Fruit fly (Drosophila melanogaster) whole organism, wandering third instar larva: ENCODE measurements around the gene CSN3.

Source experiments
- Abd-B ChIP-seq: fragments of >200 bp; optimal IDR thresholded peaks from 2 replicates; lab custom pipeline; 2017; ENCODE audit warnings: missing biosample characterization, missing genetic modification characterization
- CG32264 ChIP-seq: fragments of 200-800 bp; sonication (Bioruptor generic); optimal IDR thresholded peaks from 2 replicates; lab custom pipeline; 2016; ENCODE audit warnings: missing biosample characterization, missing genetic modification characterization
- CG9705 ChIP-seq: fragments of 200-800 bp; sonication (Bioruptor generic); optimal IDR thresholded peaks from 2 replicates; lab custom pipeline; 2018; ENCODE audit warnings: missing biosample characterization, mild to moderate bottlenecking, missing genetic modification characterization
- CrebA ChIP-seq: fragments of 200-800 bp; sonication (Bioruptor generic); optimal IDR thresholded peaks from 2 replicates; lab custom pipeline; 2016; ENCODE audit warnings: missing biosample characterization, mild to moderate bottlenecking, missing genetic modification characterization, borderline replicate concordance
- Dfd ChIP-seq: fragments of >200 bp; optimal IDR thresholded peaks from 2 replicates; lab custom pipeline; 2017; ENCODE audit warnings: missing biosample characterization, missing genetic modification characterization
- Dif ChIP-seq: fragments of 200-275, 200-300 bp; sonication (Bioruptor generic); optimal IDR thresholded peaks from 2 replicates; lab custom pipeline; 2018; ENCODE audit warnings: missing biosample characterization, missing genetic modification characterization; ENCODE audit not compliant: partially characterized antibody
- Hnf4 ChIP-seq: fragments of 200-800 bp; sonication (Bioruptor generic); optimal IDR thresholded peaks from 2 replicates; lab custom pipeline; 2016; ENCODE audit warnings: missing biosample characterization, mild to moderate bottlenecking, missing genetic modification characterization
- Hr83 ChIP-seq: fragments of 200-300 bp; sonication (Bioruptor generic); optimal IDR thresholded peaks from 2 replicates; lab custom pipeline; 2016; ENCODE audit warnings: missing biosample characterization, mild to moderate bottlenecking, missing genetic modification characterization, moderate library complexity; ENCODE audit not compliant: poor library complexity, severe bottlenecking
- Jra ChIP-seq: sonication (Bioruptor generic); optimal IDR thresholded peaks from 2 replicates; lab custom pipeline; 2016; ENCODE audit warnings: missing biosample characterization, missing genetic modification characterization
- Mio ChIP-seq: sonication (Bioruptor generic); optimal IDR thresholded peaks from 2 replicates; lab custom pipeline; 2016; ENCODE audit warnings: missing biosample characterization, missing genetic modification characterization
- Myc ChIP-seq: fragments of >200 bp; optimal IDR thresholded peaks from 2 replicates; lab custom pipeline; 2017
- N ChIP-seq: fragments of >200 bp; optimal IDR thresholded peaks from 2 replicates; lab custom pipeline; 2018; ENCODE audit warnings: missing biosample characterization, missing external identifiers, missing genetic modification characterization
- Rel ChIP-seq, 2 experiments: fragments of 200-800 bp; sonication (Bioruptor generic) in 1 of 2; optimal IDR thresholded peaks; 2 replicates in 1 of 2; 3 replicates in 1 of 2; lab custom pipeline; 2016 to 2019; ENCODE audit warnings: mild to moderate bottlenecking in 2 of 2, missing biosample characterization in 2 of 2, missing genetic modification characterization in 2 of 2, moderate library complexity in 1 of 2
- br ChIP-seq: fragments of 200-800 bp; sonication (Bioruptor generic); optimal IDR thresholded peaks from 2 replicates; lab custom pipeline; 2016; ENCODE audit warnings: missing biosample characterization, missing genetic modification characterization
- brk ChIP-seq: fragments of 200-800 bp; sonication (Bioruptor generic); optimal IDR thresholded peaks from 2 replicates; lab custom pipeline; 2016; ENCODE audit warnings: missing biosample characterization, mild to moderate bottlenecking, missing genetic modification characterization
- dl ChIP-seq, 2 experiments: fragments of 175-275, 200-275 bp in 1 of 2; fragments of 200-275 bp in 1 of 2; sonication (Bioruptor generic); optimal IDR thresholded peaks; lab custom pipeline; 2018; ENCODE audit warnings: mild to moderate bottlenecking in 2 of 2, missing biosample characterization in 2 of 2, missing genetic modification characterization in 2 of 2, moderate library complexity in 2 of 2; ENCODE audit not compliant: partially characterized antibody in 2 of 2, insufficient read depth in 1 of 2
- dmrt93B ChIP-seq: fragments of 200-800 bp; sonication (Bioruptor generic); optimal IDR thresholded peaks from 2 replicates; lab custom pipeline; 2018; ENCODE audit warnings: missing biosample characterization, mild to moderate bottlenecking, missing genetic modification characterization
- dsf ChIP-seq: sonication (Bioruptor generic); optimal IDR thresholded peaks from 2 replicates; lab custom pipeline; 2016; ENCODE audit warnings: missing biosample characterization, missing genetic modification characterization, borderline replicate concordance
- ey ChIP-seq: fragments of 200-800 bp; sonication (Bioruptor generic); optimal IDR thresholded peaks from 2 replicates; lab custom pipeline; 2016; ENCODE audit warnings: missing biosample characterization, missing genetic modification characterization
- foxo ChIP-seq, 2 experiments: fragments of 200-800 bp; sonication (Bioruptor generic); optimal IDR thresholded peaks; 2 replicates in 1 of 2; 3 replicates in 1 of 2; lab custom pipeline; 2016 to 2017; ENCODE audit warnings: missing biosample characterization in 2 of 2, missing genetic modification characterization in 2 of 2
- fru ChIP-seq: fragments of 200-800 bp; sonication (Bioruptor generic); optimal IDR thresholded peaks from 3 replicates; lab custom pipeline; 2016; ENCODE audit warnings: missing biosample characterization, mild to moderate bottlenecking, missing genetic modification characterization
- h ChIP-seq: fragments of 200-800 bp; sonication (Bioruptor generic); optimal IDR thresholded peaks from 3 replicates; lab custom pipeline; 2016; ENCODE audit warnings: missing biosample characterization, mild to moderate bottlenecking, missing genetic modification characterization
- jim ChIP-seq: fragments of 175-275, 200-325 bp; sonication (Bioruptor generic); optimal IDR thresholded peaks from 2 replicates; lab custom pipeline; 2016; ENCODE audit warnings: missing biosample characterization, mild to moderate bottlenecking, missing genetic modification characterization
- lola ChIP-seq: fragments of >200 bp; optimal IDR thresholded peaks from 2 replicates; lab custom pipeline; 2017; ENCODE audit warnings: missing biosample characterization, missing genetic modification characterization
- pan ChIP-seq: fragments of >200 bp; optimal IDR thresholded peaks from 2 replicates; lab custom pipeline; 2017
- psq ChIP-seq: fragments of 200-800 bp; sonication (Bioruptor generic); optimal IDR thresholded peaks from 3 replicates; lab custom pipeline; 2017; ENCODE audit warnings: missing biosample characterization, mild to moderate bottlenecking, missing genetic modification characterization, moderate library complexity
- rgr ChIP-seq: fragments of 200-800 bp; sonication (Bioruptor generic); optimal IDR thresholded peaks from 3 replicates; lab custom pipeline; 2016; ENCODE audit warnings: missing biosample characterization, mild to moderate bottlenecking, missing genetic modification characterization
- sage ChIP-seq: fragments of 200-800 bp; sonication (Bioruptor generic); optimal IDR thresholded peaks from 2 replicates; lab custom pipeline; 2016; ENCODE audit warnings: missing biosample characterization, mild to moderate bottlenecking, missing genetic modification characterization
- sv ChIP-seq: fragments of 200-800 bp; sonication (Bioruptor generic); optimal IDR thresholded peaks from 3 replicates; lab custom pipeline; 2016; ENCODE audit warnings: missing biosample characterization, missing genetic modification characterization
- tai ChIP-seq: sonication (Bioruptor generic); optimal IDR thresholded peaks from 2 replicates; lab custom pipeline; 2016; ENCODE audit warnings: missing biosample characterization, missing genetic modification characterization
- woc ChIP-seq: sonication (Bioruptor generic); optimal IDR thresholded peaks from 2 replicates; lab custom pipeline; 2016; ENCODE audit warnings: missing biosample characterization, mild to moderate bottlenecking, missing genetic modification characterization

Gene CSN3

DNA sequence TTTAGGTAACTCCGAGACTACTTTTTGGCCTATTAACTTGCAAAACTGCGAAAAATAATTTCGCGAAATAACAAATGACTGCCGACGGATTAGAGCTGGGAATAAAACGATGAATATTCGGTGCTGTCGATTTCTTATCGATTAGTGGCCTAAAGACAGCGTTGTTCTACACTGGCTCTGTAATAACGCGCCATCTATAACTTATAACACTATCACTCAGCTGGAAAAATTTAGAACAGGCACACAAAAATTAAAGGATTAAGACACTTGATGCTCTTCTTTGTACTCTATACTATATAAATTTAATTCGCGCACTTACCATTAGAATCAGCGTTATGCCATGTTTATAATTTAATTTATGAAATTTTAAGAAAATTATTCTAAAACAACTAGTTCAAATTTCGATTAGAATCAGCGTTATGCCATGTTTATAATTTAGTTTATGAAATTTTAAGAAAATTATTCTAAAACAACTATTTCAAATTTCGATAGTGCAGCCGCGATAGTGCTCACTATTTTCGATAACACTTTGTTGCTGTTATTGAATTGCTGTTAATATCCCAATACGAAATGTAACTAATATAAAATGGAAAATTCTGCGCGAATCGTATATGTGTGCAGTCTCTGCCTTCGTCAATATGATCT, at the start of gene CSN3, which contains the start of gene CG11456:
Gene CSN3 (minus strand): TSS at position 112 of the 645 bp plus-strand sequence.
Gene CG11456 (plus strand): TSS at position 523 of the 645 bp plus-strand sequence.
- peak; percentile 11 for TF ChIP-seq psq (GFP tag; lab: Kevin White, UChicago)
- peak; percentile 51 for TF ChIP-seq ey (GFP tag; lab: Kevin White, UChicago)
- peak; percentile 70 for TF ChIP-seq h
- peak; percentile 56 for TF ChIP-seq rgr
- TF ChIP-seq sv (GFP tag; lab: Kevin White, UChicago): peak; percentile 47
- TF ChIP-seq Hnf4 (GFP tag; lab: Kevin White, UChicago): peak; percentile 77
- no peak for TF ChIP-seq CG9705 (GFP tag; lab: Kevin White, UChicago)
- TF ChIP-seq Myc: peak; percentile 56
- TF ChIP-seq Abd-B (GFP tag; lab: Kevin White, UChicago): no peak
- peak; percentile 85 for TF ChIP-seq tai (GFP tag; lab: Kevin White, UChicago)
- TF ChIP-seq CG32264 (GFP tag; lab: Kevin White, UChicago): no peak
- TF ChIP-seq jim (GFP tag; lab: Kevin White, UChicago): peak; percentile 4
- TF ChIP-seq dsf: no peak
- peak; percentile 64 for TF ChIP-seq Jra (GFP tag; lab: Kevin White, UChicago)
- TF ChIP-seq fru (GFP tag; lab: Kevin White, UChicago): peak; percentile 62
- peak; percentile 67 for TF ChIP-seq Hr83 (GFP tag; lab: Kevin White, UChicago)
- TF ChIP-seq foxo (GFP tag; optimal IDR thresholded peaks at IDR 0.05; lab: Kevin White, UChicago): peak in 1 of 2 experiments; percentile 71
- peak; percentile 66 for TF ChIP-seq brk

DNA sequence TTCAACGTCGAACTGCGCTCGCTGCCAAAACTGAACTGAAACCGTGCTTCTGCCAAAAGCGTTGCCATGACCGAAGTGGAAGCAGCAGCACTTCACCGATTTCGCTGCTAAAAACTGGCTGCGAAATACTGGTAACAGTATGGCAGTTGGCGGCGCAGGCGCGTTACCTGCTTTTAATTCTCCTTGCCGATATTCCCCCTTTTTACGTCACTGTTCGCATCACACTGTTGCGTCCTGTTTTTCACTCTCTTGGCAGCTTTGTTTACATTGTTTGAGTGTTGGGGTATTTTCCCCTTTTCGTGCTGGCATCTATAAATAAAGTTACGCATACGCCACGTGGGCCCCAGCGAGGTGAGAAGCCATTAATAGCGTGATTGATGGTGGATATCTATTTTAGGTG, 43.8 kb upstream of the CSN3 start, which contains the start of gene CG32432:
Gene CG32432 (minus strand): TSS at position 17 of the 400 bp plus-strand sequence.
- TF ChIP-seq dl (GFP tag; optimal IDR thresholded peaks at IDR 0.05; lab: Kevin White, UChicago; ENCODE audit: insufficient read depth in 1 of 2, partially characterized antibody in 2 of 2): no peak

- no peak for TF ChIP-seq Rel (GFP tag; optimal IDR thresholded peaks at IDR 0.05; lab: Kevin White, UChicago)
- TF ChIP-seq Rel (tag; optimal IDR thresholded peaks at IDR 0.05; lab: Kevin White, UChicago): no peak
- no peak for TF ChIP-seq fru (GFP tag; lab: Kevin White, UChicago)
- TF ChIP-seq CrebA (GFP tag; lab: Kevin White, UChicago): no peak
- no peak for TF ChIP-seq Hr83 (GFP tag; lab: Kevin White, UChicago)
- TF ChIP-seq lola (GFP tag; lab: Kevin White, UChicago): no peak
- TF ChIP-seq Hnf4 (GFP tag; lab: Kevin White, UChicago): no peak
- TF ChIP-seq CG9705 (GFP tag; lab: Kevin White, UChicago): no peak
- TF ChIP-seq rgr: no peak
- no peak for TF ChIP-seq pan (lab: Kevin White, UChicago)
- no peak for TF ChIP-seq dsf
- TF ChIP-seq Dfd (GFP tag; lab: Kevin White, UChicago): no peak
- TF ChIP-seq psq (GFP tag; lab: Kevin White, UChicago): no peak
Observed at dm6 chr3L:20883969-20884368, 42.6 kb upstream of the CSN3 start.

- TF ChIP-seq dsf: no peak
- no peak for TF ChIP-seq ey (GFP tag; lab: Kevin White, UChicago)
- TF ChIP-seq dl (GFP tag; optimal IDR thresholded peaks at IDR 0.05; lab: Kevin White, UChicago; ENCODE audit: insufficient read depth in 1 of 2, partially characterized antibody in 2 of 2): no peak
Observed at dm6 chr3L:20868995-20869394, 27.6 kb upstream of the CSN3 start.

- TF ChIP-seq dmrt93B (GFP tag; lab: Kevin White, UChicago): no peak
- TF ChIP-seq dl (GFP tag; optimal IDR thresholded peaks at IDR 0.05; lab: Kevin White, UChicago; ENCODE audit: insufficient read depth in 1 of 2, partially characterized antibody in 2 of 2): no peak
- no peak for TF ChIP-seq Mio (GFP tag; lab: Kevin White, UChicago)
Observed at dm6 chr3L:20857609-20858008, 16.2 kb upstream of the CSN3 start.

DNA sequence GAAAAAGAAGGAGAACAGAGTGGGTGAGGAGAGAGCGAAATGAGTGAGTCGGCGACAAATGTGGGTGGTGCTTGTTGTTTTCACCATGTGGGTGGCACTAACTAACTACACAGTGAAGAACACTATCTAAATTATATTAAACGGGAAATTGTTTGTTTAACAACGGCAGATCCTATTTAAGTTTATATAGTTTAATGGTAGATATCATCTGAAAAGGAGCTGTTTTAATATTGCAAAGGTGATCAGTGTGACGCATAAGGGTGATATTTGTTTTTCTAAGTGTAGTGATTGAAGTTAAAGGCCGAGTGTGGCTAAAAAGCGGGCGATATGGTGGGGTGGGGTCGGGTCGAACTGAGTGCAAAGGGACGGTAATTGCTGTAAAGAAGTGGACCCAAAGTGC, 7.2 kb upstream of the CSN3 start:
- no peak for TF ChIP-seq tai (GFP tag; lab: Kevin White, UChicago)
- TF ChIP-seq sage: no peak
- TF ChIP-seq woc (GFP tag; lab: Kevin White, UChicago): no peak
- TF ChIP-seq rgr: no peak
- TF ChIP-seq Dif: no peak
- no peak for TF ChIP-seq N
- no peak for TF ChIP-seq Rel (GFP tag; optimal IDR thresholded peaks at IDR 0.05; lab: Kevin White, UChicago)
- no peak for TF ChIP-seq Rel (tag; optimal IDR thresholded peaks at IDR 0.05; lab: Kevin White, UChicago)
- no peak for TF ChIP-seq Myc
- no peak for TF ChIP-seq foxo (GFP tag; optimal IDR thresholded peaks at IDR 0.05; lab: Kevin White, UChicago)
- TF ChIP-seq h: no peak
- TF ChIP-seq br (GFP tag; lab: Kevin White, UChicago): no peak
- TF ChIP-seq psq (GFP tag; lab: Kevin White, UChicago): no peak
- no peak for TF ChIP-seq ey (GFP tag; lab: Kevin White, UChicago)
- no peak for TF ChIP-seq Dfd (GFP tag; lab: Kevin White, UChicago)
- TF ChIP-seq, all 38 proteins: peak for 0
